Worm (Caenorhabditis elegans) whole organism, early embryonic: ENCODE data around the gene nas-39.

Experiments used
- ets-7 ChIP-seq: sonication (generic microtip); optimal IDR thresholded peaks from 2 replicates; lab custom pipeline; 2016; ENCODE audit warnings: missing genotype, missing genetic modification characterization, missing compliant biosample characterization
- tbx-11 ChIP-seq: fragments of 200-800 bp; sonication (Bioruptor generic); IDR thresholded peaks from 2 replicates; pipeline ENCODE4 v1.3.6; 2022; ENCODE audit warnings: missing genetic modification characterization, missing compliant biosample characterization

- TF ChIP-seq tbx-11 (GFP tag; lab: Robert Waterston, UW) (no peak), ets-7 (no peak)
These were observed 43.3 kb upstream of the nas-39 start for ce11 chrX:16413208-16413995.
